Worm (Caenorhabditis elegans) whole organism, late embryonic: ENCODE measurements around the gene W04B5.8.

Experiments used
- ets-4 ChIP-seq: sonication (generic microtip); optimal IDR thresholded peaks from 2 replicates; lab custom pipeline; 2016; ENCODE audit warnings: missing genetic modification characterization, missing compliant biosample characterization
- hlh-30 ChIP-seq: sonication (generic microtip); optimal IDR thresholded peaks from 2 replicates; lab custom pipeline; 2017; ENCODE audit warnings: antibody characterized with exemption, missing genetic modification characterization, missing compliant biosample characterization; ENCODE audit not compliant: insufficient read depth
- lin-11 ChIP-seq: fragments of 200-800 bp; sonication (Bioruptor generic); optimal IDR thresholded peaks from 2 replicates; lab custom pipeline; 2018; ENCODE audit warnings: mild to moderate bottlenecking, missing genetic modification characterization, missing compliant biosample characterization
- nfya-1 ChIP-seq: sonication (generic microtip); optimal IDR thresholded peaks from 2 replicates; lab custom pipeline; 2017; ENCODE audit warnings: missing genetic modification characterization, mild to moderate bottlenecking, missing compliant biosample characterization, antibody characterized with exemption, moderate library complexity
- nhr-11 ChIP-seq: fragments of 150-350 bp; optimal IDR thresholded peaks from 2 replicates; lab custom pipeline; 2014; ENCODE audit warnings: missing biosample characterization, missing genetic modification characterization
- pha-4 ChIP-seq: fragments of 150-350 bp; optimal IDR thresholded peaks from 2 replicates; lab custom pipeline; 2018; ENCODE audit warnings: missing biosample characterization, missing genetic modification reagents, missing genetic modification characterization

ce11 chrIII:2391704-2392103 is 34.4 kb upstream of the W04B5.8 start:
- TF ChIP-seq nhr-11 (tag; lab: Kevin White, UChicago): no peak
- TF ChIP-seq pha-4 (tag; lab: Kevin White, UChicago): no peak
- TF ChIP-seq lin-11: no peak
- no peak for TF ChIP-seq hlh-30 (tag; lab: Kevin White, UChicago)
- TF ChIP-seq nfya-1 (tag; lab: Kevin White, UChicago): no peak
- no peak for TF ChIP-seq ets-4
